Worm (Caenorhabditis elegans): ENCODE measurements around the gene R08D7.7.

Gene R08D7.7

ce11 chrIII:9030818-9031217 lies 41.0 kb downstream of the R08D7.7 start:
- TF ChIP-seq fkh-8 (tag; optimal IDR thresholded peaks at IDR 0.05) (peak; percentile 5), nhr-47 (tag; optimal IDR thresholded peaks at IDR 0.05) (peak; percentile 32), isw-1 (GFP tag; IDR thresholded peaks at IDR 0.05) (no peak), nhr-71 (tag; optimal IDR thresholded peaks at IDR 0.05) (peak; percentile 41)

ce11 chrIII:9034133-9034532 lies 44.3 kb downstream of the R08D7.7 start:
- TF ChIP-seq lin-14 (GFP tag; optimal IDR thresholded peaks at IDR 0.05), result no peak
- TF ChIP-seq elt-2 (tag; optimal IDR thresholded peaks at IDR 0.05), result peak; percentile 9
- TF ChIP-seq grh-1 (GFP tag; IDR thresholded peaks at IDR 0.05), result no peak
- no peak for TF ChIP-seq lin-39 (tag; optimal IDR thresholded peaks at IDR 0.05)
- TF ChIP-seq nhr-19 (GFP tag; conservative IDR thresholded peaks at IDR 0.05), result no peak
- no peak for TF ChIP-seq nhr-77 (tag; optimal IDR thresholded peaks at IDR 0.05)
- TF ChIP-seq ceh-8 (GFP tag; optimal IDR thresholded peaks at IDR 0.05), result no peak

DNA sequence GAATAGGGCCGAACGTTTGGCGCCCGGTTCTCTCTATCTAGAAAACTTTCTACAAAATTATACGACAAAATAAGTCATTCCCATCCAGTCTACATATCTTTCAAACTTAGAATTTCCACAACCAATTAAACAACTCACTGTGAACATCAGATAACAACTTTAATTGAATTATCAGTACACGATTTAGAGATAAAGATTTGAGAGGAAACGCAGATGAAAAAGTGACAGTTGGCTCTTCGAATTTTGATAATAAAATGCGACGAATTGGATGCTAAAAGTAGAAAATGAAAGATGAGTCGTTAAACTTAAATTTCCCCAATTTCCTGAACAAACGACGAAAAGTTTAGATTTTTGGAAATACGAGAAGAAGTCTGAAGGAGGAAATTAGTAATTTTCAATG lies 45.2 kb downstream of the R08D7.7 start:
- peak; percentile 8 for TF ChIP-seq pqm-1 (tag; optimal IDR thresholded peaks at IDR 0.05)
- peak; percentile 7 for TF ChIP-seq rnt-1 (tag; optimal IDR thresholded peaks at IDR 0.05)
- peak; percentile 48 for TF ChIP-seq elt-2 (tag; optimal IDR thresholded peaks at IDR 0.05)
- no peak for TF ChIP-seq ceh-8 (GFP tag; optimal IDR thresholded peaks at IDR 0.05)
- TF ChIP-seq mab-9 (GFP tag; IDR thresholded peaks at IDR 0.05), result no peak
- no peak for TF ChIP-seq nhr-77 (tag; optimal IDR thresholded peaks at IDR 0.05)
- no peak for TF ChIP-seq vab-15 (tag; optimal IDR thresholded peaks at IDR 0.05)
- TF ChIP-seq jun-1 (tag; optimal IDR thresholded peaks at IDR 0.05), result no peak
- no peak for TF ChIP-seq ceh-88 (GFP tag; IDR thresholded peaks at IDR 0.05)
- no peak for TF ChIP-seq alr-1 (tag; optimal IDR thresholded peaks at IDR 0.05; ENCODE audit: borderline replicate concordance)
- no peak for TF ChIP-seq tbx-2 (tag; optimal IDR thresholded peaks at IDR 0.05)

ce11 chrIII:9037658-9038057 lies 47.8 kb downstream of the R08D7.7 start, which contains the start of gene R107.9:
R107.9 (plus strand) TSS chrIII:9037958.
- TF ChIP-seq fkh-10 (GFP tag; optimal IDR thresholded peaks at IDR 0.05) (no peak), blmp-1 (tag; optimal IDR thresholded peaks at IDR 0.05) (peak; percentile 40), efl-1 (optimal IDR thresholded peaks at IDR 0.05) (no peak), efl-1 (GFP tag; optimal IDR thresholded peaks at IDR 0.05 in 1 of 2) (peak in 1 of 2 experiments; percentile 73), mep-1 (tag; optimal IDR thresholded peaks at IDR 0.05) (no peak)

ce11 chrIII:9043200-9043599 lies 53.3 kb downstream of the R08D7.7 start, which contains the start of gene nac-2:
nac-2 (minus strand) TSS chrIII:9043300.
- TF ChIP-seq unc-98 (GFP tag; IDR thresholded peaks at IDR 0.05) (no peak), swsn-7 (tag; optimal IDR thresholded peaks at IDR 0.05) (no peak), ztf-4 (tag; optimal IDR thresholded peaks at IDR 0.05) (no peak), C16A3.4 (tag; optimal IDR thresholded peaks at IDR 0.05) (no peak), nhr-237 (tag; optimal IDR thresholded peaks at IDR 0.05) (no peak), mef-2 (tag; optimal IDR thresholded peaks at IDR 0.05) (no peak), nhr-11 (tag; optimal IDR thresholded peaks at IDR 0.05) (no peak), nhr-28 (tag; optimal IDR thresholded peaks at IDR 0.05) (no peak), snpc-4 (tag; optimal IDR thresholded peaks at IDR 0.05) (no peak), grh-1 (GFP tag; IDR thresholded peaks at IDR 0.05) (no peak), skn-1 (tag; optimal IDR thresholded peaks at IDR 0.05) (no peak)
